Worm (Caenorhabditis elegans): ENCODE results near the gene parg-1.

ce11 chrIV:8790144-8790543 is 44.1 kb downstream of the parg-1 start, which contains the start of gene sru-35:
- TF ChIP-seq pag-3 (tag; optimal IDR thresholded peaks at IDR 0.05; ENCODE audit: borderline replicate concordance, insufficient read depth) (no peak), egl-27 (tag; optimal IDR thresholded peaks at IDR 0.05) (no peak), nhr-47 (tag; optimal IDR thresholded peaks at IDR 0.05) (no peak), ztf-11 (tag; optimal IDR thresholded peaks at IDR 0.05) (no peak)

Data from whole organism, L1 larva.